Worm (Caenorhabditis elegans): Measurements from ENCODE around the gene K02C4.3.

DNA sequence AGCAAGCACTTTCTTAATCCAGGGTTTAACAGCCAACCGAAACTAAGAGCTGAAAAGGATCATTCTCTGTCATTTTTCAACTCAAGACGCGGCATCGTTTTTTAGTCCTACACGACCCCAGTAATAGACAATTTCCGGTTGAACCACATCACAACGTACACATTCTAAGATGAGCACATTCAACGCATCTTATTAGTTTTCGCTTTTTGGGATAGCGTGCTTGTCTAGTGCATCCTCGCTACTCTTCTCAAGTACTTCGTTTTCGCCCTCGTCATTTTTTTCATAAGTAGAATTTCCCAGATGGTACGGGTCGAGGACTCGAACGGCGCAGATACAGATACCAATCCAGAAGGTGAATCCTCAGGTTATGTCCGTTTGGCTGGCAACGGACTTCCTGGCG is 44.4 kb downstream of the K02C4.3 start, which contains the start of gene T05H10.1:
- TF ChIP-seq tab-1 (GFP tag; IDR thresholded peaks at IDR 0.05) (no peak), flt-1 (GFP tag; IDR thresholded peaks at IDR 0.05) (no peak), cog-1 (tag; optimal IDR thresholded peaks at IDR 0.05) (no peak), klf-2 (GFP tag; conservative IDR thresholded peaks at IDR 0.05) (no peak)
